Worm (Caenorhabditis elegans) whole organism, L2 larva: ENCODE results near the gene Y57G11B.2.

Source experiments
- R02D3.7 ChIP-seq: fragments of 150-350 bp; optimal IDR thresholded peaks from 2 replicates; lab custom pipeline; 2014; ENCODE audit warnings: missing biosample characterization, missing genetic modification characterization
- ceh-16 ChIP-seq: fragments of 150-350 bp; optimal IDR thresholded peaks from 2 replicates; lab custom pipeline; 2014; ENCODE audit warnings: missing biosample characterization, missing genetic modification characterization
- nhr-12 ChIP-seq: fragments of 150-350 bp; optimal IDR thresholded peaks from 2 replicates; lab custom pipeline; 2014; ENCODE audit warnings: missing biosample characterization, missing genetic modification characterization
- nhr-23 ChIP-seq: fragments of 150-350 bp; optimal IDR thresholded peaks from 2 replicates; lab custom pipeline; 2014; ENCODE audit warnings: missing biosample characterization, missing genetic modification reagents, missing genetic modification characterization
- nhr-237 ChIP-seq: fragments of 150-350 bp; optimal IDR thresholded peaks from 2 replicates; lab custom pipeline; 2014; ENCODE audit warnings: missing biosample characterization, missing genetic modification characterization
- nhr-6 ChIP-seq: fragments of 150-350 bp; optimal IDR thresholded peaks from 2 replicates; lab custom pipeline; 2014; ENCODE audit warnings: missing biosample characterization, missing genetic modification characterization
- nhr-77 ChIP-seq: fragments of 150-350 bp; optimal IDR thresholded peaks from 2 replicates; lab custom pipeline; 2014; ENCODE audit warnings: missing biosample characterization, missing genetic modification characterization
- skn-1 ChIP-seq: sonication (generic microtip); optimal IDR thresholded peaks from 2 replicates; lab custom pipeline; 2017; ENCODE audit warnings: missing biosample characterization, missing genetic modification characterization
- unc-39 ChIP-seq: fragments of 150-350 bp; optimal IDR thresholded peaks from 2 replicates; lab custom pipeline; 2014; ENCODE audit warnings: missing biosample characterization, missing genetic modification characterization

DNA sequence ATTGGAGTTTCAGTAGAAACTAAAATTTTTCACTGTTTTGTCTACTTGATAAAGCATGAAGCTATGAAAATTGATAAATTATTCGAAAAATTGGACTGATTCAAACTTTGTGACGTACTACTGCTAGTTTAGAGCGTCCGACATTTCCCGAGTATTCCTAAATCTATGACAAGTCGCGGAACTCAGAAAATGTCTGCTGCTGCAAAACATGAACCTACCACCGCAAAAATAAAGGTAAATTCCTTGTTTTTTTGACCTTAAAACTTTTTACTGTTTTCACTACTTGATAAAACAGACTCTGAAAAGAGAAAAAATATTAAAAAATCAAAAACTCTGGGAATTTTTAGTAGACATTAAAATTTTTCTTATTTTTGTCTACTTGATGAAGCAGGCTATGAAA is 21.6 kb downstream of the Y57G11B.2 start:
- TF ChIP-seq nhr-6 (tag; lab: Kevin White, UChicago) = no peak
- TF ChIP-seq nhr-237 = no peak
- TF ChIP-seq nhr-77 = no peak
- TF ChIP-seq unc-39 (tag; lab: Kevin White, UChicago) = no peak
- no peak for TF ChIP-seq skn-1 (tag; lab: Kevin White, UChicago)
- no peak for TF ChIP-seq ceh-16
- TF ChIP-seq R02D3.7 (tag; lab: Kevin White, UChicago) = no peak
- no peak for TF ChIP-seq nhr-23 (tag; lab: Kevin White, UChicago)
- no peak for TF ChIP-seq nhr-12
